Fruit fly (Drosophila melanogaster): ENCODE results near the gene Vml.

Gene Vml

DNA sequence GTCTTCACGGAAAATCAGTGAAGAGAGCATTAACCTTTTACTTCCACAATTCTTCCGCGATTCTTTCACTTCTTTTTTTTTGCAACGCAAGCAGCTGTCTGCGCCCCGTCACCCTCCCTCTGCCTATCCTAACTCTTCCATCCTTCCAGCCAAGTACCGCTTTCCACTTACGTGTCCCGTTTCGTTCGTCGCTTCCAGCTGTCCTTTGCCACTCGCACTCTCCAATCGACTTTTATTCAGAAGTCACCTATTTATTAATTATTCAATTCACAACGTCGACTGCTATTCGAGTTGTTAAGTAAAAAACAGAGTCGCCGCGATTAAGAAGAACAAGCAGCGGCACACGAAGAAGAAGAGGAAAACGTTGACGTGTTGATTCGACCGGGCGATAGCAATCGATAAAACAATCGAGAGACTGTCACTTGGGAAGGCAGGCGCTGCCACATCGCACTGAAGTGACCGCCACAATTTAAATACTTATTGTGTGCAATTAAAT lies 870 bp upstream of the Vml start, which contains the start of gene Grp170 (continued):
- TF ChIP-seq CG6254 (GFP tag; optimal IDR thresholded peaks at IDR 0.05): no peak
- no peak for TF ChIP-seq CG8290 (GFP tag; optimal IDR thresholded peaks at IDR 0.05)
- peak in 1 of 2 experiments; percentile 35 for TF ChIP-seq CG8290 (tag; optimal IDR thresholded peaks at IDR 0.05)
- peak; percentile 17 for TF ChIP-seq dm (GFP tag; optimal IDR thresholded peaks at IDR 0.05)
- peak; percentile 34 for TF ChIP-seq Fer1 (GFP tag; optimal IDR thresholded peaks at IDR 0.05)
- peak; percentile 25 for TF ChIP-seq HmgZ (tag; optimal IDR thresholded peaks at IDR 0.05)
- TF ChIP-seq Taf1 (GFP tag; IDR thresholded peaks at IDR 0.05): no peak
- TF ChIP-seq MESR4 (GFP tag; optimal IDR thresholded peaks at IDR 0.05): peak; percentile 86
- TF ChIP-seq chinmo (GFP tag; IDR thresholded peaks at IDR 0.05; ENCODE audit: partially characterized antibody): peak; percentile 90; the same call in 3 of the 4 replicates
- peak; percentile 77; the same call in 2 of the 3 replicates for TF ChIP-seq mld (GFP tag; IDR thresholded peaks at IDR 0.05; ENCODE audit: partially characterized antibody)
- peak; percentile 86 for TF ChIP-seq unc-4 (GFP tag; IDR thresholded peaks at IDR 0.05; ENCODE audit: partially characterized antibody)
- peak; percentile 69 for TF ChIP-seq CG3847 (GFP tag; IDR thresholded peaks at IDR 0.05)
- TF ChIP-seq amos (GFP tag; IDR thresholded peaks at IDR 0.05; ENCODE audit: partially characterized antibody): peak; percentile 96
- no peak for TF ChIP-seq ci (GFP tag; IDR thresholded peaks at IDR 0.05)
- peak; percentile 78 for TF ChIP-seq CG14860 (GFP tag; IDR thresholded peaks at IDR 0.05; ENCODE audit: partially characterized antibody)
- peak; percentile 56; the same call in 1 of the 2 replicates for TF ChIP-seq MBD-R2 (GFP tag; IDR thresholded peaks at IDR 0.05)
- TF ChIP-seq phol (tag; optimal IDR thresholded peaks at IDR 0.05): peak; percentile 39
- peak; percentile 22 for TF ChIP-seq grn (GFP tag; optimal IDR thresholded peaks at IDR 0.05)
- peak; percentile 88 for TF ChIP-seq hb (GFP tag; IDR thresholded peaks at IDR 0.05; ENCODE audit: partially characterized antibody)
- peak; percentile 87 for TF ChIP-seq CG16813 (GFP tag; IDR thresholded peaks at IDR 0.05; ENCODE audit: partially characterized antibody)
- peak; percentile 84 for TF ChIP-seq hbn (GFP tag; IDR thresholded peaks at IDR 0.05; ENCODE audit: partially characterized antibody)
- peak; percentile 8 for TF ChIP-seq grau (tag; optimal IDR thresholded peaks at IDR 0.05)
- TF ChIP-seq p53 (GFP tag; optimal IDR thresholded peaks at IDR 0.05): no peak
- no peak for TF ChIP-seq CG2875 (GFP tag; optimal IDR thresholded peaks at IDR 0.05)
- TF ChIP-seq scrt (GFP tag; optimal IDR thresholded peaks at IDR 0.05): peak; percentile 93
- peak; percentile 58 for TF ChIP-seq CG17186 (GFP tag; optimal IDR thresholded peaks at IDR 0.05)
- peak; percentile 27 for TF ChIP-seq CG8924 (tag; optimal IDR thresholded peaks at IDR 0.05)
- TF ChIP-seq CG4617 (GFP tag; optimal IDR thresholded peaks at IDR 0.05; ENCODE audit: borderline replicate concordance): peak; percentile 7
- peak; percentile 2 for TF ChIP-seq ems (GFP tag; optimal IDR thresholded peaks at IDR 0.05)
- peak; percentile 84 for TF ChIP-seq Sry-δ (GFP tag; optimal IDR thresholded peaks at IDR 0.05)
- no peak for TF ChIP-seq pb (GFP tag; optimal IDR thresholded peaks at IDR 0.05)
- TF ChIP-seq CG9932 (GFP tag; IDR thresholded peaks at IDR 0.05): peak; percentile 18; the same call in 1 of the 2 replicates
- peak; percentile 47 for TF ChIP-seq CG10267 (tag; optimal IDR thresholded peaks at IDR 0.05)
- TF ChIP-seq Dll (GFP tag; IDR thresholded peaks at IDR 0.05; ENCODE audit: partially characterized antibody): peak; percentile 86
- no peak for TF ChIP-seq cwo (GFP tag; optimal IDR thresholded peaks at IDR 0.05)
- TF ChIP-seq CG10431 (GFP tag; optimal IDR thresholded peaks at IDR 0.05): peak; percentile 8
- TF ChIP-seq HLH4C (GFP tag; IDR thresholded peaks at IDR 0.05; ENCODE audit: partially characterized antibody): peak; percentile 70
- TF ChIP-seq Doc3 (GFP tag; IDR thresholded peaks at IDR 0.05; ENCODE audit: partially characterized antibody): peak; percentile 69
- peak; percentile 63 for TF ChIP-seq CG1603 (tag; optimal IDR thresholded peaks at IDR 0.05)
- peak; percentile 45 for TF ChIP-seq sqz (GFP tag; optimal IDR thresholded peaks at IDR 0.05)
- TF ChIP-seq run (tag; optimal IDR thresholded peaks at IDR 0.05): no peak
- peak; percentile 6 for TF ChIP-seq Dip3 (GFP tag; optimal IDR thresholded peaks at IDR 0.05)
- peak; percentile 34 for TF ChIP-seq nmo (GFP tag; optimal IDR thresholded peaks at IDR 0.05)
- TF ChIP-seq seq (GFP tag; IDR thresholded peaks at IDR 0.05): no peak
- TF ChIP-seq CG34422 (GFP tag; IDR thresholded peaks at IDR 0.05): peak; percentile 88; the same call in 2 of the 3 replicates
- TF ChIP-seq CG13894 (tag; optimal IDR thresholded peaks at IDR 0.05): peak; percentile 35
- TF ChIP-seq CG6791 (GFP tag; IDR thresholded peaks at IDR 0.05; ENCODE audit: partially characterized antibody): peak; percentile 95
- peak; percentile 79 for TF ChIP-seq CG34224 (GFP tag; IDR thresholded peaks at IDR 0.05; ENCODE audit: partially characterized antibody)

All from whole organism, embryonic.